Fruit fly (Drosophila melanogaster): ENCODE data around the gene Ucp4B.

Gene Ucp4B

dm6 chr2L:5944305-5945282 lies 25.1 kb upstream of the Ucp4B start:
- TF ChIP-seq dl (GFP tag; optimal IDR thresholded peaks at IDR 0.05; ENCODE audit: insufficient read depth in 1 of 2, partially characterized antibody in 2 of 2) (peak; percentile 73 to 84), h (GFP tag; optimal IDR thresholded peaks at IDR 0.05) (peak; percentile 72), Dif (GFP tag; optimal IDR thresholded peaks at IDR 0.05; ENCODE audit: partially characterized antibody) (peak; percentile 75), Vsx2 (GFP tag; optimal IDR thresholded peaks at IDR 0.05; ENCODE audit: partially characterized antibody) (peak; percentile 42), CG9705 (GFP tag; optimal IDR thresholded peaks at IDR 0.05) (no peak), CG32264 (GFP tag; optimal IDR thresholded peaks at IDR 0.05) (no peak), Rel (GFP tag; optimal IDR thresholded peaks at IDR 0.05) (no peak), Rel (tag; optimal IDR thresholded peaks at IDR 0.05) (peak; percentile 80), Hr83 (GFP tag; optimal IDR thresholded peaks at IDR 0.05; ENCODE audit: poor library complexity, severe bottlenecking) (peak; percentile 30)

dm6 chr2L:5945651-5946547 lies 23.8 kb upstream of the Ucp4B start:
- no peak for TF ChIP-seq Rel (GFP tag; optimal IDR thresholded peaks at IDR 0.05)
- no peak for TF ChIP-seq Rel (tag; optimal IDR thresholded peaks at IDR 0.05)
- no peak for TF ChIP-seq Dif (GFP tag; optimal IDR thresholded peaks at IDR 0.05; ENCODE audit: partially characterized antibody)
- TF ChIP-seq sage (GFP tag; optimal IDR thresholded peaks at IDR 0.05), result no peak
- TF ChIP-seq Dfd (GFP tag; optimal IDR thresholded peaks at IDR 0.05), result no peak
- TF ChIP-seq Mio (GFP tag; optimal IDR thresholded peaks at IDR 0.05), result no peak
- no peak for TF ChIP-seq CG32264 (GFP tag; optimal IDR thresholded peaks at IDR 0.05)
- TF ChIP-seq OdsH (GFP tag; optimal IDR thresholded peaks at IDR 0.05), result no peak
- no peak for TF ChIP-seq rgr (GFP tag; optimal IDR thresholded peaks at IDR 0.05)
- no peak for TF ChIP-seq Abd-B (GFP tag; optimal IDR thresholded peaks at IDR 0.05)
- TF ChIP-seq Jra (GFP tag; optimal IDR thresholded peaks at IDR 0.05), result no peak
- TF ChIP-seq br (GFP tag; optimal IDR thresholded peaks at IDR 0.05), result no peak
- TF ChIP-seq Hr83 (GFP tag; optimal IDR thresholded peaks at IDR 0.05; ENCODE audit: poor library complexity, severe bottlenecking), result no peak
- TF ChIP-seq Myc (optimal IDR thresholded peaks at IDR 0.05), result no peak
- TF ChIP-seq dsf (GFP tag; optimal IDR thresholded peaks at IDR 0.05; ENCODE audit: borderline replicate concordance), result no peak
- TF ChIP-seq Vsx2 (GFP tag; optimal IDR thresholded peaks at IDR 0.05; ENCODE audit: partially characterized antibody), result no peak
- no peak for TF ChIP-seq jim (GFP tag; optimal IDR thresholded peaks at IDR 0.05)

dm6 chr2L:5946728-5947127 lies 22.9 kb upstream of the Ucp4B start:
- no peak for TF ChIP-seq Mio (GFP tag; optimal IDR thresholded peaks at IDR 0.05)
- no peak for TF ChIP-seq sage (GFP tag; optimal IDR thresholded peaks at IDR 0.05)
- no peak for TF ChIP-seq pan (optimal IDR thresholded peaks at IDR 0.05)
- no peak for TF ChIP-seq N (GFP tag; optimal IDR thresholded peaks at IDR 0.05)
- no peak for TF ChIP-seq CrebA (GFP tag; optimal IDR thresholded peaks at IDR 0.05; ENCODE audit: borderline replicate concordance)
- TF ChIP-seq ey (GFP tag; optimal IDR thresholded peaks at IDR 0.05), result no peak
- TF ChIP-seq Hr83 (GFP tag; optimal IDR thresholded peaks at IDR 0.05; ENCODE audit: poor library complexity, severe bottlenecking), result no peak
- no peak for TF ChIP-seq CG9705 (GFP tag; optimal IDR thresholded peaks at IDR 0.05)
- no peak for TF ChIP-seq dmrt93B (GFP tag; optimal IDR thresholded peaks at IDR 0.05)

dm6 chr2L:5947504-5947903 lies 22.2 kb upstream of the Ucp4B start:
- TF ChIP-seq OdsH (GFP tag; optimal IDR thresholded peaks at IDR 0.05), result no peak
- no peak for TF ChIP-seq lola (GFP tag; optimal IDR thresholded peaks at IDR 0.05)
- TF ChIP-seq brk (GFP tag; optimal IDR thresholded peaks at IDR 0.05), result no peak
- TF ChIP-seq CG9705 (GFP tag; optimal IDR thresholded peaks at IDR 0.05), result no peak
- no peak for TF ChIP-seq Hr83 (GFP tag; optimal IDR thresholded peaks at IDR 0.05; ENCODE audit: poor library complexity, severe bottlenecking)
- TF ChIP-seq Rel (GFP tag; optimal IDR thresholded peaks at IDR 0.05), result no peak
- no peak for TF ChIP-seq Rel (tag; optimal IDR thresholded peaks at IDR 0.05)
- TF ChIP-seq Jra (GFP tag; optimal IDR thresholded peaks at IDR 0.05), result no peak
- no peak for TF ChIP-seq dsf (GFP tag; optimal IDR thresholded peaks at IDR 0.05; ENCODE audit: borderline replicate concordance)
- TF ChIP-seq N (GFP tag; optimal IDR thresholded peaks at IDR 0.05), result no peak
- no peak for TF ChIP-seq CG32264 (GFP tag; optimal IDR thresholded peaks at IDR 0.05)
- no peak for TF ChIP-seq fru (GFP tag; optimal IDR thresholded peaks at IDR 0.05)
- no peak for TF ChIP-seq psq (GFP tag; optimal IDR thresholded peaks at IDR 0.05)
- no peak for TF ChIP-seq woc (GFP tag; optimal IDR thresholded peaks at IDR 0.05)
- TF ChIP-seq sv (GFP tag; optimal IDR thresholded peaks at IDR 0.05), result no peak
- no peak for TF ChIP-seq Vsx2 (GFP tag; optimal IDR thresholded peaks at IDR 0.05; ENCODE audit: partially characterized antibody)
